Fruit fly (Drosophila melanogaster): ENCODE data around the gene Lsd-2.

DNA sequence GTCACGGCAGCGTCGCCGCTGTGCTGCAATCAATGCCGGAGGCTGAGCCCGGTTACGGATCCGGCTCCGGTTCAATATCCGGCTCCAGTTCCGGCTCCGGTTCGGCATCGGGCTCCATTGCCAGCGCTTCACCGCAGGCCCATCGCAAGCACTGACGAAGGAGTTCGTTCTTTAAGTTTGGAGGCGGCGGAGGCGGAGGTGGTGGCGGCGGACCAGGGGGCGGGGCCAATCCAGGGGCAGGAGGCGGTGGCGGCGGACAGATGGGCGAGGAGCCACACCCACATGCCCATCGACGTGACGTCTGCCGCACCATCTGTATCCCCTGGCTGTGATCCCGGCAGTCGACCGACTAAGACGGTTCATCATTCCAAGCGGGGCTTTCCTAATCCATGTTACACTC, 35.9 kb upstream of the Lsd-2 start:
- TF ChIP-seq CG8478 (optimal IDR thresholded peaks at IDR 0.05) (no peak), pan (optimal IDR thresholded peaks at IDR 0.05) (no peak), usp (GFP tag; optimal IDR thresholded peaks at IDR 0.05) (no peak), Dll (optimal IDR thresholded peaks at IDR 0.05) (no peak), psq (optimal IDR thresholded peaks at IDR 0.05) (no peak), EcR (GFP tag; optimal IDR thresholded peaks at IDR 0.05) (no peak)
